Fruit fly (Drosophila melanogaster) whole organism, embryonic: ENCODE results near the gene Paics.
A peak's percentile ranks its signal among the peaks of the same experiment; 100 is the strongest.

Experiments used
- Adf1 ChIP-seq: fragments of 200-800 bp; sonication (Bioruptor generic); IDR thresholded peaks from 2 replicates; pipeline ENCODE4 v1.3.6; 2022; ENCODE audit warnings: missing biosample characterization, missing genetic modification characterization
- CG10565 ChIP-seq: fragments of 200-800 bp; sonication (Bioruptor generic); optimal IDR thresholded peaks from 3 replicates; lab custom pipeline; 2016; ENCODE audit warnings: missing biosample characterization, mild to moderate bottlenecking, missing genetic modification characterization
- CG11723 ChIP-seq: fragments of 200-800 bp; sonication (Bioruptor generic); optimal IDR thresholded peaks from 2 replicates; lab custom pipeline; 2017; ENCODE audit warnings: missing biosample characterization, mild to moderate bottlenecking, missing genetic modification characterization
- CG1603 ChIP-seq: fragments of 200-800 bp; sonication (Bioruptor generic); optimal IDR thresholded peaks from 2 replicates; lab custom pipeline; 2019; ENCODE audit warnings: missing biosample characterization, mild to moderate bottlenecking, missing genetic modification characterization, moderate library complexity
- CG17568 ChIP-seq: fragments of 200-800 bp; sonication (Bioruptor generic); optimal IDR thresholded peaks from 2 replicates; lab custom pipeline; 2018; ENCODE audit warnings: missing biosample characterization, mild to moderate bottlenecking, missing genetic modification characterization, moderate library complexity
- CG2199 ChIP-seq: fragments of 200-800 bp; sonication (Bioruptor generic); IDR thresholded peaks from 3 replicates; pipeline ENCODE4 v1.3.6; 2022; ENCODE audit warnings: missing biosample characterization, missing genetic modification characterization
- CG34376 ChIP-seq: fragments of 200-800 bp; sonication (Bioruptor generic); optimal IDR thresholded peaks from 2 replicates; lab custom pipeline; 2018; ENCODE audit warnings: missing biosample characterization, mild to moderate bottlenecking, missing genetic modification characterization
- CG4360 ChIP-seq: fragments of 200-800 bp; sonication (Bioruptor generic); IDR thresholded peaks from 2 replicates; pipeline ENCODE4 v1.3.6; 2022; ENCODE audit warnings: missing biosample characterization, missing genetic modification characterization
- CG4404 ChIP-seq: fragments of 200-800 bp; sonication (Bioruptor generic); IDR thresholded peaks from 2 replicates; pipeline ENCODE4 v1.3.6; 2022; ENCODE audit warnings: missing biosample characterization, missing genetic modification characterization
- CG8290 ChIP-seq, 3 experiments: fragments of 200-800 bp; sonication (Bioruptor generic); optimal IDR thresholded peaks; 2 replicates each; lab custom pipeline; 2016 to 2019; ENCODE audit warnings: missing biosample characterization in 3 of 3, missing genetic modification characterization in 3 of 3, mild to moderate bottlenecking in 2 of 3, moderate library complexity in 1 of 3
- CG8944 ChIP-seq: fragments of 200-800 bp; sonication (Bioruptor generic); optimal IDR thresholded peaks from 3 replicates; lab custom pipeline; 2016; ENCODE audit warnings: missing biosample characterization, missing genetic modification characterization
- CrebB ChIP-seq: fragments of 200-800 bp; sonication (Bioruptor generic); optimal IDR thresholded peaks from 3 replicates; lab custom pipeline; 2018; ENCODE audit warnings: missing biosample characterization, mild to moderate bottlenecking, missing genetic modification characterization
- Dip2 ChIP-seq: fragments of 200-800 bp; sonication (Bioruptor generic); IDR thresholded peaks from 2 replicates; pipeline ENCODE4 v1.3.6; 2022; ENCODE audit warnings: missing biosample characterization, missing genetic modification characterization
- Dp ChIP-seq: fragments of 200-800 bp; sonication (Bioruptor generic); optimal IDR thresholded peaks from 2 replicates; lab custom pipeline; 2018; ENCODE audit warnings: missing biosample characterization, mild to moderate bottlenecking, missing genetic modification characterization, moderate library complexity
- Dref ChIP-seq: fragments of 200-800 bp; sonication (Bioruptor generic); IDR thresholded peaks from 2 replicates; pipeline ENCODE4 v1.3.6; 2022; ENCODE audit warnings: missing biosample characterization, missing genetic modification characterization
- Fer2 ChIP-seq: fragments of 200-800 bp; sonication (Bioruptor generic); optimal IDR thresholded peaks from 2 replicates; lab custom pipeline; 2018; ENCODE audit warnings: missing biosample characterization, mild to moderate bottlenecking, missing genetic modification characterization, moderate library complexity
- Gug ChIP-seq: fragments of 200-800 bp; sonication (Bioruptor generic); IDR thresholded peaks from 4 replicates; pipeline ENCODE4 v1.3.6; 2022; ENCODE audit warnings: missing biosample characterization, missing genetic modification characterization
- H2.0 ChIP-seq: fragments of 200-800 bp; sonication (Bioruptor generic); IDR thresholded peaks from 2 replicates; pipeline ENCODE4 v1.3.6; 2022; ENCODE audit warnings: missing biosample characterization, missing genetic modification characterization
- Hr39 ChIP-seq: fragments of >200 bp; optimal IDR thresholded peaks from 2 replicates; lab custom pipeline; 2017
- Lhr ChIP-seq: fragments of 200-800 bp; sonication (Bioruptor generic); optimal IDR thresholded peaks from 3 replicates; lab custom pipeline; 2017; ENCODE audit warnings: mild to moderate bottlenecking, missing biosample characterization, missing genetic modification reagents, missing genetic modification characterization
- NC2α ChIP-seq: fragments of 200-800 bp; sonication (Bioruptor generic); optimal IDR thresholded peaks from 2 replicates; lab custom pipeline; 2016; ENCODE audit warnings: missing biosample characterization, missing genetic modification characterization
- Nf-YB ChIP-seq: fragments of 200-800 bp; sonication (Bioruptor generic); optimal IDR thresholded peaks from 3 replicates; lab custom pipeline; 2019; ENCODE audit warnings: missing biosample characterization, mild to moderate bottlenecking, missing genetic modification characterization, moderate library complexity
- Nf-YC ChIP-seq: fragments of 200-800 bp; optimal IDR thresholded peaks from 3 replicates; lab custom pipeline; 2019; ENCODE audit warnings: missing biosample characterization, mild to moderate bottlenecking, missing genetic modification characterization, moderate library complexity
- NfI ChIP-seq: fragments of 200-800 bp; sonication (Bioruptor generic); optimal IDR thresholded peaks from 3 replicates; lab custom pipeline; 2018; ENCODE audit warnings: missing biosample characterization, mild to moderate bottlenecking, missing genetic modification characterization, moderate library complexity
- PHDP ChIP-seq: fragments of 200-800 bp; sonication (Bioruptor generic); optimal IDR thresholded peaks from 3 replicates; lab custom pipeline; 2018; ENCODE audit warnings: missing biosample characterization, mild to moderate bottlenecking, missing genetic modification characterization, moderate library complexity
- Sin3A ChIP-seq: fragments of >200 bp; optimal IDR thresholded peaks from 2 replicates; lab custom pipeline; 2018
- Six4 ChIP-seq: fragments of 200-800 bp; sonication (Bioruptor generic); optimal IDR thresholded peaks from 2 replicates; lab custom pipeline; 2016; ENCODE audit warnings: missing biosample characterization, missing genetic modification characterization
- Sry-β ChIP-seq: fragments of 200-800 bp; sonication (Bioruptor generic); optimal IDR thresholded peaks from 2 replicates; lab custom pipeline; 2018; ENCODE audit warnings: missing biosample characterization, mild to moderate bottlenecking, missing genetic modification characterization, moderate library complexity
- TFAM ChIP-seq: fragments of 200-800 bp; sonication (Bioruptor generic); optimal IDR thresholded peaks from 2 replicates; lab custom pipeline; 2017; ENCODE audit warnings: missing biosample characterization, missing genetic modification characterization, inconsistent platforms
- cad ChIP-seq: fragments of >200 bp; optimal IDR thresholded peaks from 2 replicates; lab custom pipeline; 2017; ENCODE audit warnings: missing biosample characterization, missing genetic modification characterization
- caup ChIP-seq: fragments of 200-800 bp; sonication (Bioruptor generic); optimal IDR thresholded peaks from 3 replicates; lab custom pipeline; 2017; ENCODE audit warnings: missing biosample characterization, mild to moderate bottlenecking, missing genetic modification characterization, moderate library complexity; ENCODE audit not compliant: severe bottlenecking
- chinmo ChIP-seq: fragments of 200-800 bp; sonication (Bioruptor generic); IDR thresholded peaks from 4 replicates; pipeline ENCODE4 v1.3.6; 2022; ENCODE audit warnings: missing biosample characterization, missing genetic modification characterization; ENCODE audit not compliant: partially characterized antibody
- crol ChIP-seq: fragments of 200-800 bp; sonication (Bioruptor generic); IDR thresholded peaks from 2 replicates; pipeline ENCODE4 v1.3.6; 2022; ENCODE audit warnings: missing biosample characterization, missing genetic modification characterization
- esg ChIP-seq: fragments of 200-800 bp; sonication (Bioruptor generic); conservative IDR thresholded peaks from 2 replicates; pipeline ENCODE4 v1.3.6; 2022; ENCODE audit warnings: missing biosample characterization, missing genetic modification characterization
- fd102C ChIP-seq: fragments of 200-800 bp; sonication (Bioruptor generic); optimal IDR thresholded peaks from 2 replicates; lab custom pipeline; 2018; ENCODE audit warnings: missing biosample characterization, mild to moderate bottlenecking, missing genetic modification characterization, moderate library complexity
- fd96Cb ChIP-seq: fragments of 200-800 bp; sonication (Bioruptor generic); optimal IDR thresholded peaks from 2 replicates; lab custom pipeline; 2018; ENCODE audit warnings: missing biosample characterization, mild to moderate bottlenecking, missing genetic modification characterization, moderate library complexity
- ftz-f1 ChIP-seq: fragments of 200-800 bp; sonication (Bioruptor generic); optimal IDR thresholded peaks from 2 replicates; lab custom pipeline; 2016; ENCODE audit warnings: missing biosample characterization, missing genetic modification characterization
- fu2 ChIP-seq: fragments of 200-800 bp; sonication (Bioruptor generic); optimal IDR thresholded peaks from 2 replicates; lab custom pipeline; 2016; ENCODE audit warnings: missing biosample characterization, missing genetic modification characterization
- gce ChIP-seq: fragments of 200-800 bp; sonication (Bioruptor generic); IDR thresholded peaks from 3 replicates; pipeline ENCODE4 v1.3.6; 2022; ENCODE audit warnings: missing biosample characterization, missing genetic modification characterization
- ham ChIP-seq: fragments of 200-800 bp; sonication (Bioruptor generic); IDR thresholded peaks from 2 replicates; pipeline ENCODE4 v1.3.6; 2022; ENCODE audit warnings: missing biosample characterization, missing genetic modification characterization
- nmo ChIP-seq: fragments of 200-800 bp; sonication (Bioruptor generic); optimal IDR thresholded peaks from 2 replicates; lab custom pipeline; 2018; ENCODE audit warnings: missing biosample characterization, mild to moderate bottlenecking, missing genetic modification characterization, moderate library complexity
- otp ChIP-seq: fragments of 200-800 bp; sonication (Bioruptor generic); IDR thresholded peaks from 3 replicates; pipeline ENCODE4, ENCODE4 v1.3.6; 2022; ENCODE audit warnings: missing biosample characterization, missing genetic modification characterization
- pan ChIP-seq, 4 experiments: fragments of >200 bp in 3 of 4; fragments of 200-800 bp in 1 of 4; sonication (Bioruptor generic) in 1 of 4; optimal IDR thresholded peaks in 3 of 4; IDR thresholded peaks in 1 of 4; 2 replicates each; pipeline versions ENCODE4 v1.3.6 to Lab custom; 2017 to 2022; ENCODE audit warnings: missing biosample characterization in 2 of 4, missing genetic modification characterization in 2 of 4, mixed read lengths in 1 of 4
- row ChIP-seq: fragments of 200-800 bp; sonication (Bioruptor generic); IDR thresholded peaks from 3 replicates; pipeline ENCODE4 v1.3.6; 2022; ENCODE audit warnings: missing biosample characterization, missing genetic modification characterization
- run ChIP-seq: fragments of 200-800 bp; sonication (Bioruptor generic); optimal IDR thresholded peaks from 3 replicates; lab custom pipeline; 2018; ENCODE audit warnings: missing biosample characterization, mild to moderate bottlenecking, missing genetic modification characterization
- so ChIP-seq: fragments of 200-800 bp; sonication (Bioruptor generic); IDR thresholded peaks from 3 replicates; pipeline ENCODE4 v1.3.6; 2022; ENCODE audit warnings: missing biosample characterization, missing genetic modification characterization
- sqz ChIP-seq: fragments of 200-800 bp; sonication (Bioruptor generic); optimal IDR thresholded peaks from 3 replicates; lab custom pipeline; 2018; ENCODE audit warnings: missing biosample characterization, mild to moderate bottlenecking, missing genetic modification characterization
- stc ChIP-seq: fragments of 200-800 bp; sonication (Bioruptor generic); IDR thresholded peaks from 2 replicates; pipeline ENCODE4 v1.3.6; 2022; ENCODE audit warnings: missing biosample characterization, missing genetic modification characterization
- vvl ChIP-seq: fragments of 200-800 bp; sonication (Bioruptor generic); IDR thresholded peaks from 2 replicates; pipeline ENCODE4 v1.3.6; 2022; ENCODE audit warnings: missing biosample characterization, missing genetic modification characterization
- zfh1 ChIP-seq: fragments of 200-800 bp; sonication (Bioruptor generic); IDR thresholded peaks from 3 replicates; pipeline ENCODE4 v1.3.6; 2022; ENCODE audit warnings: missing biosample characterization, missing genetic modification characterization

Gene Paics

DNA sequence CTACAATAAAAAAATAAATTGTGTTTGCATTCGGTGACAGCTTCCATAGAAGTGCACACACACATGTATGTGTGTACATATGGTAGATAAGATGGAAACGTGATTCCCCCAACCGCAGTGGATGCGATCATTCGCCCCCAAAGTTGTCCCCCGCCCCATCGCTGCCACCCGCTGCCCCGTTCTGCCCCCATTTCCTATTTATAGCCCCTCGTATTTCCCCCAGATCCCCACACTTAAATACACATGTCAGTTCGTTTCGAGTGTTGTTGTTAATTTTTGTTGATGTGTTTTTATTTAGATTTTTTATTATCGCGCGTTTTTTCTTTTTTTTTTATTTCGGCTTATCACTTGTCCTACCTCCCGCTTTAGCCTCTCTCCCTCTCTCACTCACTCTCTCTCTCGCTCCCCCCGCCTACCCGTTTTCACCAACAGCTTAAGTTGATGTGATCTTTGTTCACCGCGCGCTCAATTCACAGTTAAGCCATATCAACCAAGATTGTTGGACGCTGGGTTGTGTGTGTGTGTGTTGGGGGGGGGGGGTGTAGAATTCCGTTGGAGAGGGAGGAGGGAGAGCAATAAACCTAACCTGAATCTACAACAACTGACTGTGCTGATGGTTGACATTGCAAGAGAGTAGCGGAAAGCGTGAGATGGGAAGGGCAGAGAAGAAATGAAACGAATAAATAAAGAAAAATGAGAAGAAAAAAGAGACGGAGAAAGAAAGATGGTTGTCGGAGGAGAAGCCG lies 6.6 kb downstream of the Paics start (continued):
- TF ChIP-seq nmo (GFP tag; lab: Kevin White, UChicago), result no peak
- TF ChIP-seq CG34376 (GFP tag; lab: Kevin White, UChicago), result peak; percentile 67
- no peak for TF ChIP-seq Sin3A
- TF ChIP-seq otp (GFP tag; lab: Robert Waterston, UW), result peak; percentile 64
- TF ChIP-seq pan (optimal IDR thresholded peaks at IDR 0.05; lab: Kevin White, UChicago), result no peak
- peak in 1 of 2 experiments; percentile 6 for TF ChIP-seq pan (GFP tag; optimal IDR thresholded peaks at IDR 0.05 in 1 of 2, IDR thresholded peaks at IDR 0.05 in 1 of 2)
- TF ChIP-seq CG17568 (GFP tag; lab: Kevin White, UChicago), result peak; percentile 23
- peak; percentile 45; the same call in 1 of the 3 replicates for TF ChIP-seq zfh1 (GFP tag; lab: Robert Waterston, UW)
- TF ChIP-seq CG2199 (GFP tag; lab: Robert Waterston, UW), result 0 out of 3 replicates have a peak, but pooled peaks have one; percentile 50
- no peak for TF ChIP-seq ftz-f1
- peak; percentile 17 for TF ChIP-seq Lhr (GFP tag; lab: Kevin White, UChicago)
- peak; percentile 95 for TF ChIP-seq sqz (GFP tag; lab: Kevin White, UChicago)
- no peak for TF ChIP-seq Dp (GFP tag; lab: Kevin White, UChicago)
- no peak for TF ChIP-seq Dip2 (GFP tag; lab: Robert Waterston, UW)
- TF ChIP-seq NfI (GFP tag; lab: Kevin White, UChicago), result no peak
- TF ChIP-seq Sry-β (GFP tag; lab: Kevin White, UChicago), result no peak
- TF ChIP-seq gce, result no peak
- no peak for TF ChIP-seq CG8944 (GFP tag; lab: Kevin White, UChicago)
- peak; percentile 17 for TF ChIP-seq CG1603 (tag; lab: Kevin White, UChicago)
- TF ChIP-seq H2.0 (GFP tag; lab: Robert Waterston, UW), result peak; percentile 48; the same call in 1 of the 2 replicates
- peak; percentile 13 for TF ChIP-seq CG11723 (GFP tag; lab: Kevin White, UChicago)
- TF ChIP-seq chinmo (GFP tag; lab: Robert Waterston, UW), result 0 out of 4 replicates have a peak, but pooled peaks have one; percentile 79
- TF ChIP-seq cad, result no peak
- no peak for TF ChIP-seq fd96Cb (tag; lab: Kevin White, UChicago)
- TF ChIP-seq CG4360, result peak; percentile 68
- TF ChIP-seq crol (GFP tag; lab: Robert Waterston, UW), result peak; percentile 99
- TF ChIP-seq ham (GFP tag; lab: Robert Waterston, UW), result peak; percentile 27; the same call in 1 of the 2 replicates
- peak; percentile 72 for TF ChIP-seq Adf1 (GFP tag; lab: Robert Waterston, UW)
- TF ChIP-seq CG4404 (GFP tag; lab: Robert Waterston, UW), result no peak
- no peak for TF ChIP-seq CG8290 (GFP tag; optimal IDR thresholded peaks at IDR 0.05; lab: Kevin White, UChicago)
- peak in 1 of 2 experiments; percentile 62 for TF ChIP-seq CG8290 (tag; optimal IDR thresholded peaks at IDR 0.05; lab: Kevin White, UChicago)
- no peak for TF ChIP-seq PHDP
- TF ChIP-seq caup (GFP tag; lab: Kevin White, UChicago), result peak; percentile 2
- TF ChIP-seq so (GFP tag; lab: Robert Waterston, UW), result peak; percentile 57; the same call in 1 of the 3 replicates
- TF ChIP-seq vvl, result peak; percentile 30; the same call in 1 of the 2 replicates
- 0 out of 2 replicates have a peak, but pooled peaks have one; percentile 15 for TF ChIP-seq stc

DNA sequence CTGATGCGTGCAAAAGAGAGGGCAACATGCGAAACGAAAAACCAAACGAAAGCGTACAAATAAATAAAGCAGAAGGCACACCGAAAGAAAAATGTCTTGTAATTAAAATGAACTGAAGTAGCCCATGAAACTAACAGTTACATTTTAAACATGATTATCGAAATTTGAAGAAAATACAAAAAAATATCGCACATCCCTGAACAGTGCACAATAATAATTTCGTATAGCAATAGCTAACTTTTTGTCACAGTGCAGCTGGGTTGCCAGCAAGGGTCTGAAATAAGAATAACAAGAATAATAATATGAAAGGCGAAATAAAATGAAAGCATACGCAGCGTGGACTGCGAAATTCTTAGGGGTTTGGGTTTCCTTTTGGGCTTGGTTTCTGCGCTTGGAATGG lies 8.2 kb downstream of the Paics start:
- TF ChIP-seq Dref (GFP tag; lab: Robert Waterston, UW), result peak; percentile 52
- peak; percentile 99 for TF ChIP-seq fu2
- peak; percentile 99 for TF ChIP-seq row (GFP tag; lab: Robert Waterston, UW)
- TF ChIP-seq Gug (GFP tag; lab: Robert Waterston, UW), result peak; percentile 99
- peak; percentile 98 for TF ChIP-seq Fer2 (tag; lab: Kevin White, UChicago)
- peak; percentile 95 for TF ChIP-seq fd102C (GFP tag; lab: Kevin White, UChicago)
- peak; percentile 97 for TF ChIP-seq CG10565 (GFP tag; lab: Kevin White, UChicago)
- peak; percentile 99 for TF ChIP-seq NC2α
- TF ChIP-seq Nf-YC, result peak; percentile 84
- TF ChIP-seq TFAM (GFP tag; lab: Kevin White, UChicago), result peak; percentile 96
- peak; percentile 89 for TF ChIP-seq Nf-YB (GFP tag; lab: Kevin White, UChicago)
- TF ChIP-seq CrebB (tag; lab: Kevin White, UChicago), result peak; percentile 99
- peak; percentile 99 for TF ChIP-seq esg (GFP tag; lab: Robert Waterston, UW)
- TF ChIP-seq run, result peak; percentile 96
- TF ChIP-seq Hr39 (lab: Kevin White, UChicago), result no peak
- TF ChIP-seq Six4 (GFP tag; lab: Kevin White, UChicago), result peak; percentile 99
